Worm (Caenorhabditis elegans) whole organism, L3 larva: Measurements from ENCODE around the gene egl-6.

Experiments
- aly-2 ChIP-seq: fragments of 150-350 bp; optimal IDR thresholded peaks from 2 replicates; lab custom pipeline; 2014; ENCODE audit warnings: missing biosample characterization, missing genetic modification characterization
- ceh-16 ChIP-seq: sonication (generic microtip); optimal IDR thresholded peaks from 2 replicates; lab custom pipeline; 2017; ENCODE audit warnings: missing biosample characterization, missing genetic modification characterization
- ceh-28 ChIP-seq: fragments of 150-350 bp; optimal IDR thresholded peaks from 2 replicates; lab custom pipeline; 2014; ENCODE audit warnings: missing biosample characterization, missing genetic modification reagents, missing genetic modification characterization
- egl-27 ChIP-seq: sonication (generic microtip); optimal IDR thresholded peaks from 4 replicates; lab custom pipeline; 2017; ENCODE audit warnings: missing biosample characterization, missing genetic modification reagents, missing genetic modification characterization
- fkh-2 ChIP-seq: fragments of 150-350 bp; optimal IDR thresholded peaks from 2 replicates; lab custom pipeline; 2014; ENCODE audit warnings: missing biosample characterization, missing genetic modification reagents, missing genetic modification characterization
- hmg-11 ChIP-seq: sonication (generic microtip); optimal IDR thresholded peaks from 2 replicates; lab custom pipeline; 2016; ENCODE audit warnings: missing genetic modification characterization, missing compliant biosample characterization
- lin-39 ChIP-seq: fragments of 150-350 bp; optimal IDR thresholded peaks from 2 replicates; lab custom pipeline; 2018; ENCODE audit warnings: missing biosample characterization, missing genetic modification reagents, missing genetic modification characterization
- mml-1 ChIP-seq: fragments of 150-350 bp; sonication (generic microtip); optimal IDR thresholded peaks from 3 replicates; lab custom pipeline; 2014; ENCODE audit warnings: missing biosample characterization, missing genetic modification characterization
- pha-4 ChIP-seq: fragments of 150-350 bp; optimal IDR thresholded peaks from 2 replicates; lab custom pipeline; 2014; ENCODE audit warnings: missing biosample characterization, missing genetic modification reagents, missing genetic modification characterization
- snpc-4 ChIP-seq: fragments of 150-350 bp; optimal IDR thresholded peaks from 2 replicates; lab custom pipeline; 2014; ENCODE audit warnings: missing biosample characterization, missing genetic modification characterization
- tbx-2 ChIP-seq: sonication (generic microtip); optimal IDR thresholded peaks from 2 replicates; lab custom pipeline; 2016; ENCODE audit warnings: mild to moderate bottlenecking, missing genetic modification characterization, missing compliant biosample characterization
- unc-39 ChIP-seq: sonication (generic microtip); optimal IDR thresholded peaks from 4 replicates; lab custom pipeline; 2017; ENCODE audit warnings: missing biosample characterization, missing genetic modification characterization

- TF ChIP-seq lin-39 (no peak), mml-1 (tag; lab: Kevin White, UChicago) (no peak), egl-27 (tag; lab: Kevin White, UChicago) (no peak), snpc-4 (tag; lab: Kevin White, UChicago) (no peak), aly-2 (tag; lab: Kevin White, UChicago) (no peak), hmg-11 (tag; lab: Kevin White, UChicago) (no peak), ceh-28 (no peak), ceh-16 (no peak), fkh-2 (tag; lab: Kevin White, UChicago) (no peak), tbx-2 (tag; lab: Kevin White, UChicago) (no peak), pha-4 (tag; lab: Kevin White, UChicago) (no peak), unc-39 (tag; lab: Kevin White, UChicago) (no peak)
These were observed 13.6 kb downstream of the egl-6 start, which contains the start of gene acs-17 for ce11 chrX:5944488-5944887.
